Fruit fly (Drosophila melanogaster) whole organism, embryonic: ENCODE data around the gene Psf2.

ENCODE experiments used
- Atf-2 ChIP-seq: fragments of 200-800 bp; sonication (Bioruptor generic); optimal IDR thresholded peaks from 2 replicates; lab custom pipeline; 2016; ENCODE audit warnings: missing biosample characterization, missing genetic modification characterization
- CG10366 ChIP-seq: fragments of 200-800 bp; sonication (Bioruptor generic); IDR thresholded peaks from 2 replicates; pipeline ENCODE4 v1.3.6; 2022; ENCODE audit warnings: missing biosample characterization, missing genetic modification characterization
- CG10543 ChIP-seq: fragments of 200-800 bp; sonication (Bioruptor generic); optimal IDR thresholded peaks from 3 replicates; lab custom pipeline; 2017; ENCODE audit warnings: missing biosample characterization, mild to moderate bottlenecking, missing genetic modification characterization, moderate library complexity
- CG11247 ChIP-seq: fragments of 200-800 bp; sonication (Bioruptor generic); IDR thresholded peaks from 2 replicates; pipeline ENCODE4 v1.3.6; 2022; ENCODE audit warnings: missing biosample characterization, missing genetic modification characterization
- CG12659 ChIP-seq: fragments of 200-800 bp; sonication (Bioruptor generic); optimal IDR thresholded peaks from 3 replicates; lab custom pipeline; 2017; ENCODE audit warnings: mild to moderate bottlenecking, missing biosample characterization, missing genetic modification reagents, missing genetic modification characterization
- CG13287 ChIP-seq: fragments of 200-800 bp; sonication (Bioruptor generic); IDR thresholded peaks from 2 replicates; pipeline ENCODE4 v1.3.6; 2022; ENCODE audit warnings: missing biosample characterization, missing genetic modification characterization; ENCODE audit not compliant: partially characterized antibody
- CG14965 ChIP-seq: fragments of 200-800 bp; sonication (Bioruptor generic); optimal IDR thresholded peaks from 2 replicates; lab custom pipeline; 2016; ENCODE audit warnings: missing biosample characterization, missing genetic modification characterization, borderline replicate concordance
- CG15696 ChIP-seq: fragments of 200-800 bp; sonication (Bioruptor generic); optimal IDR thresholded peaks from 2 replicates; lab custom pipeline; 2019; ENCODE audit warnings: missing biosample characterization, mild to moderate bottlenecking, missing genetic modification characterization, moderate library complexity
- CG1832 ChIP-seq: fragments of 200-800 bp; sonication (Bioruptor generic); optimal IDR thresholded peaks from 2 replicates; lab custom pipeline; 2017; ENCODE audit warnings: missing biosample characterization, mild to moderate bottlenecking, missing genetic modification characterization, inconsistent platforms
- CG18476 ChIP-seq: fragments of 200-800 bp; sonication (Bioruptor generic); optimal IDR thresholded peaks from 2 replicates; lab custom pipeline; 2016; ENCODE audit warnings: missing biosample characterization, mild to moderate bottlenecking, missing genetic modification characterization
- CG18599 ChIP-seq: fragments of 200-800 bp; sonication (Bioruptor generic); optimal IDR thresholded peaks from 3 replicates; lab custom pipeline; 2017; ENCODE audit warnings: missing biosample characterization, missing genetic modification characterization, mild to moderate bottlenecking, moderate library complexity, missing genetic modification reagents
- CG3847 ChIP-seq: fragments of 200-800 bp; sonication (Bioruptor generic); IDR thresholded peaks from 2 replicates; pipeline ENCODE4 v1.3.6; 2022; ENCODE audit warnings: missing biosample characterization, missing genetic modification characterization
- CG5180 ChIP-seq: fragments of 200-800 bp; sonication (Bioruptor generic); optimal IDR thresholded peaks from 3 replicates; lab custom pipeline; 2017; ENCODE audit warnings: missing biosample characterization, missing genetic modification characterization, mild to moderate bottlenecking, moderate library complexity, missing genetic modification reagents
- CG6813 ChIP-seq: fragments of 200-800 bp; sonication (Bioruptor generic); optimal IDR thresholded peaks from 2 replicates; lab custom pipeline; 2017; ENCODE audit warnings: missing biosample characterization, missing genetic modification characterization, mild to moderate bottlenecking, moderate library complexity, missing genetic modification reagents
- CG8089 ChIP-seq: fragments of 200-800 bp; sonication (Bioruptor generic); optimal IDR thresholded peaks from 3 replicates; lab custom pipeline; 2016; ENCODE audit warnings: missing biosample characterization, missing genetic modification characterization
- CG8290 ChIP-seq, 3 experiments: fragments of 200-800 bp; sonication (Bioruptor generic); optimal IDR thresholded peaks; 2 replicates each; lab custom pipeline; 2016 to 2019; ENCODE audit warnings: missing biosample characterization in 3 of 3, missing genetic modification characterization in 3 of 3, mild to moderate bottlenecking in 2 of 3, moderate library complexity in 1 of 3
- CG8359 ChIP-seq: fragments of 200-800 bp; sonication (Bioruptor generic); optimal IDR thresholded peaks from 2 replicates; lab custom pipeline; 2017; ENCODE audit warnings: missing biosample characterization, mild to moderate bottlenecking, missing genetic modification characterization, borderline replicate concordance
- CG8765 ChIP-seq: fragments of 200-800 bp; sonication (Bioruptor generic); IDR thresholded peaks from 2 replicates; pipeline ENCODE4 v1.3.6; 2022; ENCODE audit warnings: missing biosample characterization, missing genetic modification characterization
- Eip74EF ChIP-seq, 2 experiments: fragments of 200-800 bp in 1 of 2; fragments of >200 bp in 1 of 2; sonication (Bioruptor generic) in 1 of 2; optimal IDR thresholded peaks; 2 replicates each; lab custom pipeline; 2017 to 2019; ENCODE audit warnings: missing biosample characterization in 2 of 2, missing genetic modification characterization in 2 of 2, mild to moderate bottlenecking in 1 of 2, moderate library complexity in 1 of 2
- Ets65A ChIP-seq: fragments of 200-800 bp; sonication (Bioruptor generic); peaks from one replicate; lab custom pipeline; 2016; ENCODE audit warnings: missing biosample characterization, missing genetic modification characterization
- Fer2 ChIP-seq: fragments of 200-800 bp; sonication (Bioruptor generic); optimal IDR thresholded peaks from 2 replicates; lab custom pipeline; 2018; ENCODE audit warnings: missing biosample characterization, mild to moderate bottlenecking, missing genetic modification characterization, moderate library complexity
- H15 ChIP-seq: fragments of 200-800 bp; sonication (Bioruptor generic); IDR thresholded peaks from 3 replicates; pipeline ENCODE4 v1.3.6; 2022; ENCODE audit warnings: missing biosample characterization, missing genetic modification characterization
- HHEX ChIP-seq: fragments of 200-800 bp; sonication (Bioruptor generic); optimal IDR thresholded peaks from 3 replicates; lab custom pipeline; 2017; ENCODE audit warnings: missing biosample characterization, mild to moderate bottlenecking, missing genetic modification characterization, missing genetic modification reagents
- HLH54F ChIP-seq: fragments of 200-800 bp; sonication (Bioruptor generic); optimal IDR thresholded peaks from 3 replicates; lab custom pipeline; 2016; ENCODE audit warnings: missing biosample characterization, missing genetic modification characterization
- Hmr ChIP-seq: fragments of 200-800 bp; sonication (Bioruptor generic); optimal IDR thresholded peaks from 3 replicates; lab custom pipeline; 2017; ENCODE audit warnings: mild to moderate bottlenecking, missing biosample characterization, missing genetic modification reagents, missing genetic modification characterization
- Hr39 ChIP-seq: fragments of >200 bp; optimal IDR thresholded peaks from 2 replicates; lab custom pipeline; 2017
- Kr ChIP-seq: fragments of 200-800 bp; sonication (Bioruptor generic); optimal IDR thresholded peaks from 2 replicates; lab custom pipeline; 2017; ENCODE audit warnings: missing biosample characterization, mild to moderate bottlenecking, missing genetic modification characterization
- Oaz ChIP-seq: fragments of 200-800 bp; sonication (Bioruptor generic); IDR thresholded peaks from 2 replicates; pipeline ENCODE4 v1.3.6; 2022; ENCODE audit warnings: missing biosample characterization, missing genetic modification characterization
- Optix ChIP-seq: fragments of 200-800 bp; sonication (Bioruptor generic); IDR thresholded peaks from 3 replicates; pipeline ENCODE4 v1.3.6; 2022; ENCODE audit warnings: missing biosample characterization, missing genetic modification characterization
- TFAM ChIP-seq: fragments of 200-800 bp; sonication (Bioruptor generic); optimal IDR thresholded peaks from 2 replicates; lab custom pipeline; 2017; ENCODE audit warnings: missing biosample characterization, missing genetic modification characterization, inconsistent platforms
- ash1 ChIP-seq: fragments of 200-800 bp; sonication (Bioruptor generic); optimal IDR thresholded peaks from 2 replicates; lab custom pipeline; 2018; ENCODE audit warnings: missing biosample characterization, mild to moderate bottlenecking, missing genetic modification characterization
- az2 ChIP-seq: fragments of 200-800 bp; sonication (Bioruptor generic); optimal IDR thresholded peaks from 3 replicates; lab custom pipeline; 2016; ENCODE audit warnings: missing biosample characterization, missing genetic modification characterization
- bab2 ChIP-seq: fragments of 200-800 bp; sonication (Bioruptor generic); optimal IDR thresholded peaks from 2 replicates; lab custom pipeline; 2016; ENCODE audit warnings: missing biosample characterization, missing genetic modification characterization
- bowl ChIP-seq: fragments of 200-800 bp; sonication (Bioruptor generic); IDR thresholded peaks from 2 replicates; pipeline ENCODE4 v1.3.6; 2022; ENCODE audit warnings: missing biosample characterization, missing genetic modification characterization
- bsh ChIP-seq, 2 experiments: fragments of 200-800 bp; sonication (Bioruptor generic); optimal IDR thresholded peaks; 2 replicates each; lab custom pipeline; 2017 to 2018; ENCODE audit warnings: mild to moderate bottlenecking in 2 of 2, missing biosample characterization in 2 of 2, missing genetic modification characterization in 2 of 2, moderate library complexity in 1 of 2
- cad ChIP-seq: fragments of >200 bp; optimal IDR thresholded peaks from 2 replicates; lab custom pipeline; 2017; ENCODE audit warnings: missing biosample characterization, missing genetic modification characterization
- cato ChIP-seq: fragments of 200-800 bp; sonication (Bioruptor generic); optimal IDR thresholded peaks from 2 replicates; lab custom pipeline; 2016; ENCODE audit warnings: missing biosample characterization, missing genetic modification characterization, borderline replicate concordance
- chinmo ChIP-seq: fragments of 200-800 bp; sonication (Bioruptor generic); IDR thresholded peaks from 4 replicates; pipeline ENCODE4 v1.3.6; 2022; ENCODE audit warnings: missing biosample characterization, missing genetic modification characterization; ENCODE audit not compliant: partially characterized antibody
- fd64A ChIP-seq: fragments of 200-800 bp; sonication (Bioruptor generic); optimal IDR thresholded peaks from 3 replicates; lab custom pipeline; 2018; ENCODE audit warnings: missing biosample characterization, mild to moderate bottlenecking, missing genetic modification characterization
- fd96Cb ChIP-seq: fragments of 200-800 bp; sonication (Bioruptor generic); optimal IDR thresholded peaks from 2 replicates; lab custom pipeline; 2018; ENCODE audit warnings: missing biosample characterization, mild to moderate bottlenecking, missing genetic modification characterization, moderate library complexity
- gro ChIP-seq: fragments of 200-800 bp; sonication (Bioruptor generic); optimal IDR thresholded peaks from 2 replicates; lab custom pipeline; 2016; ENCODE audit warnings: missing biosample characterization, missing genetic modification characterization
- klu ChIP-seq: fragments of 200-800 bp; sonication (Bioruptor generic); IDR thresholded peaks from 2 replicates; pipeline ENCODE4 v1.3.6; 2022; ENCODE audit warnings: missing biosample characterization, missing genetic modification characterization
- sens ChIP-seq: fragments of 200-800 bp; sonication (Bioruptor generic); peaks from one replicate; lab custom pipeline; 2016; ENCODE audit warnings: missing biosample characterization, missing genetic modification characterization
- sim ChIP-seq: fragments of 200-800 bp; sonication (Bioruptor generic); IDR thresholded peaks from 2 replicates; pipeline ENCODE4 v1.3.6; 2022; ENCODE audit warnings: missing biosample characterization, missing genetic modification characterization
- sqz ChIP-seq: fragments of 200-800 bp; sonication (Bioruptor generic); optimal IDR thresholded peaks from 3 replicates; lab custom pipeline; 2018; ENCODE audit warnings: missing biosample characterization, mild to moderate bottlenecking, missing genetic modification characterization
- stc ChIP-seq: fragments of 200-800 bp; sonication (Bioruptor generic); IDR thresholded peaks from 2 replicates; pipeline ENCODE4 v1.3.6; 2022; ENCODE audit warnings: missing biosample characterization, missing genetic modification characterization
- tgo ChIP-seq: fragments of 200-800 bp; sonication (Bioruptor generic); IDR thresholded peaks from 3 replicates; pipeline ENCODE4 v1.3.6; 2022; ENCODE audit warnings: missing biosample characterization, missing genetic modification characterization
- trem ChIP-seq: fragments of 200-800 bp; optimal IDR thresholded peaks from 3 replicates; lab custom pipeline; 2019; ENCODE audit warnings: missing biosample characterization, mild to moderate bottlenecking, missing genetic modification characterization, moderate library complexity
- trh ChIP-seq: fragments of 200-800 bp; sonication (Bioruptor generic); optimal IDR thresholded peaks from 2 replicates; lab custom pipeline; 2016; ENCODE audit warnings: missing biosample characterization, missing genetic modification characterization
- unpg ChIP-seq: fragments of 200-800 bp; sonication (Bioruptor generic); optimal IDR thresholded peaks from 3 replicates; lab custom pipeline; 2018; ENCODE audit warnings: missing biosample characterization, mild to moderate bottlenecking, missing genetic modification characterization, moderate library complexity
- wek ChIP-seq: fragments of 200-800 bp; sonication (Bioruptor generic); optimal IDR thresholded peaks from 3 replicates; lab custom pipeline; 2018; ENCODE audit warnings: missing biosample characterization, mild to moderate bottlenecking, missing genetic modification characterization, moderate library complexity

Gene Psf2

dm6 chr2L:4364914-4365313 is 22.2 kb downstream of the Psf2 start (continued):
- TF ChIP-seq fd96Cb (tag; lab: Kevin White, UChicago) (no peak), CG8765 (GFP tag; lab: Robert Waterston, UW) (no peak), chinmo (GFP tag; lab: Robert Waterston, UW) (no peak), CG1832 (no peak), tgo (GFP tag; lab: Robert Waterston, UW) (no peak), CG8089 (no peak), CG18476 (GFP tag; lab: Kevin White, UChicago) (no peak), Hr39 (lab: Kevin White, UChicago) (no peak), Oaz (GFP tag; lab: Robert Waterston, UW) (no peak), TFAM (no peak), klu (no peak), sqz (no peak), bsh (GFP tag; optimal IDR thresholded peaks at IDR 0.05; lab: Kevin White, UChicago) (no peak), cato (no peak), bab2 (GFP tag; lab: Kevin White, UChicago) (no peak), wek (no peak), unpg (GFP tag; lab: Kevin White, UChicago) (peak; percentile 0), Fer2 (tag; lab: Kevin White, UChicago) (no peak), CG3847 (GFP tag; lab: Robert Waterston, UW) (no peak), CG5180 (no peak), ash1 (no peak), Eip74EF (GFP tag; optimal IDR thresholded peaks at IDR 0.05; lab: Kevin White, UChicago) (no peak), CG10366 (no peak), HLH54F (GFP tag; lab: Kevin White, UChicago) (no peak), sens (GFP tag; lab: Kevin White, UChicago) (peak; percentile 76), CG18599 (GFP tag; lab: Kevin White, UChicago) (no peak), CG8290 (GFP tag; optimal IDR thresholded peaks at IDR 0.05; lab: Kevin White, UChicago) (no peak), CG8290 (tag; optimal IDR thresholded peaks at IDR 0.05; lab: Kevin White, UChicago) (no peak), Ets65A (no peak), HHEX (GFP tag; lab: Kevin White, UChicago) (no peak), Kr (GFP tag; lab: Kevin White, UChicago) (peak; percentile 54), stc (no peak), CG10543 (GFP tag; lab: Kevin White, UChicago) (no peak), az2 (GFP tag; lab: Kevin White, UChicago) (no peak), gro (GFP tag; lab: Kevin White, UChicago) (no peak), trem (tag; lab: Kevin White, UChicago) (no peak), sim (GFP tag; lab: Robert Waterston, UW) (no peak), Hmr (no peak), Atf-2 (GFP tag; lab: Kevin White, UChicago) (no peak), Optix (no peak), CG14965 (GFP tag; lab: Kevin White, UChicago) (no peak), fd64A (GFP tag; lab: Kevin White, UChicago) (no peak), CG8359 (GFP tag; lab: Kevin White, UChicago) (no peak), H15 (no peak), CG15696 (tag; lab: Kevin White, UChicago) (peak; percentile 55), CG6813 (GFP tag; lab: Kevin White, UChicago) (peak; percentile 44), cad (GFP tag; lab: Kevin White, UChicago) (peak; percentile 38), trh (GFP tag; lab: Kevin White, UChicago) (no peak), CG13287 (GFP tag; lab: Robert Waterston, UW) (no peak), CG11247 (no peak), CG12659 (GFP tag; lab: Kevin White, UChicago) (no peak), bowl (GFP tag; lab: Robert Waterston, UW) (no peak)
